Worm (Caenorhabditis elegans) whole organism, young adult: ENCODE measurements around the gene bbs-4.
A peak's percentile ranks its signal among the peaks of the same experiment; 100 is the strongest.

Source experiments
- B0019.2 ChIP-seq: fragments of 200-800 bp; sonication (Bioruptor generic); conservative IDR thresholded peaks from 2 replicates; pipeline ENCODE4 v1.3.6; 2022; ENCODE audit warnings: missing genetic modification reagents, missing genetic modification characterization, missing compliant biosample characterization
- F23B12.7 ChIP-seq: sonication (generic microtip); optimal IDR thresholded peaks from 2 replicates; lab custom pipeline; 2017; ENCODE audit warnings: missing genetic modification characterization, mild to moderate bottlenecking, missing compliant biosample characterization, antibody characterized with exemption, moderate library complexity; ENCODE audit not compliant: insufficient read depth
- F33H1.4 ChIP-seq: fragments of 200-800 bp; sonication (Bioruptor generic); IDR thresholded peaks from 2 replicates; pipeline ENCODE4 v1.3.6; 2022; ENCODE audit warnings: missing genetic modification reagents, missing genetic modification characterization, missing compliant biosample characterization
- T07F8.4 ChIP-seq: sonication (generic microtip); optimal IDR thresholded peaks from 2 replicates; lab custom pipeline; 2016; ENCODE audit warnings: mild to moderate bottlenecking, missing genetic modification characterization, moderate library complexity, missing compliant biosample characterization
- Y53F4B.3 ChIP-seq: fragments of 200-800 bp; sonication (Bioruptor generic); IDR thresholded peaks from 2 replicates; pipeline ENCODE4 v1.3.6; 2022; ENCODE audit warnings: missing genetic modification reagents, missing genetic modification characterization, missing compliant biosample characterization
- Y56A3A.18 ChIP-seq: fragments of 200-800 bp; sonication (Bioruptor generic); IDR thresholded peaks from 2 replicates; pipeline ENCODE4 v1.3.6; 2022; ENCODE audit warnings: missing genetic modification reagents, missing genetic modification characterization, missing compliant biosample characterization
- Y79H2A.3 ChIP-seq: fragments of 200-800 bp; sonication (Bioruptor generic); conservative IDR thresholded peaks from 2 replicates; pipeline ENCODE4 v1.3.6; 2022; ENCODE audit warnings: missing genetic modification reagents, missing genetic modification characterization, missing compliant biosample characterization
- aptf-2 ChIP-seq: fragments of 200-800 bp; sonication (Bioruptor generic); conservative IDR thresholded peaks from 2 replicates; pipeline ENCODE4 v1.3.6; 2022; ENCODE audit warnings: missing genetic modification reagents, missing genetic modification characterization, missing compliant biosample characterization
- atf-7 ChIP-seq: sonication (generic microtip); optimal IDR thresholded peaks from 2 replicates; lab custom pipeline; 2017; ENCODE audit warnings: mild to moderate bottlenecking, missing genetic modification characterization, missing compliant biosample characterization
- attf-5 ChIP-seq: fragments of 200-800 bp; sonication (Bioruptor generic); optimal IDR thresholded peaks from 2 replicates; lab custom pipeline; 2018; ENCODE audit warnings: mild to moderate bottlenecking, missing genetic modification characterization, missing compliant biosample characterization
- bed-1 ChIP-seq: fragments of 200-800 bp; sonication (Bioruptor generic); IDR thresholded peaks from 2 replicates; pipeline ENCODE4 v1.3.6; 2022; ENCODE audit warnings: missing genetic modification reagents, missing genetic modification characterization, missing compliant biosample characterization
- cebp-1 ChIP-seq, 2 experiments: fragments of 200-800 bp in 1 of 2; sonication (Bioruptor generic) in 1 of 2; sonication (generic microtip) in 1 of 2; IDR thresholded peaks in 1 of 2; optimal IDR thresholded peaks in 1 of 2; 2 replicates each; pipeline versions ENCODE4 v1.3.6 to Lab custom; 2017 to 2022; ENCODE audit warnings: missing compliant biosample characterization in 2 of 2, missing genetic modification characterization in 2 of 2, mild to moderate bottlenecking in 1 of 2, missing genetic modification reagents in 1 of 2, moderate library complexity in 1 of 2
- cebp-2 ChIP-seq: fragments of 200-800 bp; sonication (Bioruptor generic); IDR thresholded peaks from 2 replicates; pipeline ENCODE4 v1.3.6; 2022; ENCODE audit warnings: missing genetic modification characterization, missing compliant biosample characterization
- ceh-100 ChIP-seq: fragments of 200-800 bp; sonication (Bioruptor generic); IDR thresholded peaks from 2 replicates; pipeline ENCODE4 v1.3.6; 2022; ENCODE audit warnings: missing genetic modification reagents, missing genetic modification characterization, missing compliant biosample characterization
- ceh-91 ChIP-seq: fragments of 200-800 bp; sonication (Bioruptor generic); IDR thresholded peaks from 2 replicates; pipeline ENCODE4 v1.3.6; 2022; ENCODE audit warnings: missing genetic modification reagents, missing genetic modification characterization, missing compliant biosample characterization
- die-1 ChIP-seq: sonication (generic microtip); optimal IDR thresholded peaks from 2 replicates; lab custom pipeline; 2016; ENCODE audit warnings: missing genotype, mild to moderate bottlenecking, missing genetic modification characterization, missing compliant biosample characterization
- dox-1 ChIP-seq: fragments of 200-800 bp; sonication (Bioruptor generic); IDR thresholded peaks from 2 replicates; pipeline ENCODE4 v1.3.6; 2022; ENCODE audit warnings: missing genetic modification reagents, missing genetic modification characterization, missing compliant biosample characterization
- dpl-1 ChIP-seq: fragments of 150-350 bp; optimal IDR thresholded peaks from 2 replicates; lab custom pipeline; 2014; ENCODE audit warnings: missing biosample characterization, missing genetic modification reagents, missing genetic modification characterization
- efl-1 ChIP-seq: fragments of 150-350 bp; optimal IDR thresholded peaks from 2 replicates; lab custom pipeline; 2014; ENCODE audit warnings: missing biosample characterization, missing genetic modification reagents, missing genetic modification characterization
- egl-18 ChIP-seq: fragments of 200-800 bp; sonication (Bioruptor generic); IDR thresholded peaks from 2 replicates; pipeline ENCODE4 v1.3.6; 2022; ENCODE audit warnings: missing genetic modification reagents, missing genetic modification characterization, missing compliant biosample characterization
- egrh-3 ChIP-seq: fragments of 200-800 bp; sonication (Bioruptor generic); IDR thresholded peaks from 2 replicates; pipeline ENCODE4 v1.3.6; 2022; ENCODE audit warnings: missing genetic modification reagents, missing genetic modification characterization, missing compliant biosample characterization
- ekl-4 ChIP-seq: fragments of 200-800 bp; sonication (Bioruptor generic); IDR thresholded peaks from 2 replicates; pipeline ENCODE4 v1.3.6; 2022; ENCODE audit warnings: missing genetic modification reagents, missing genetic modification characterization, missing compliant biosample characterization
- ets-4 ChIP-seq: fragments of 200-800 bp; sonication (Bioruptor generic); optimal IDR thresholded peaks from 2 replicates; lab custom pipeline; 2018; ENCODE audit warnings: mild to moderate bottlenecking, missing genetic modification characterization, missing compliant biosample characterization
- him-1 ChIP-seq: sonication (generic microtip); optimal IDR thresholded peaks from 2 replicates; lab custom pipeline; 2016; ENCODE audit warnings: missing genotype, missing genetic modification reagents, missing genetic modification characterization, missing compliant biosample characterization
- hmg-1.2 ChIP-seq: fragments of 200-800 bp; sonication (Bioruptor generic); IDR thresholded peaks from 2 replicates; pipeline ENCODE4 v1.3.6; 2022; ENCODE audit warnings: missing genetic modification reagents, missing genetic modification characterization, missing compliant biosample characterization
- hsf-1 ChIP-seq: fragments of 200-800 bp; sonication (Bioruptor generic); IDR thresholded peaks from 2 replicates; pipeline ENCODE4 v1.3.6; 2022; ENCODE audit warnings: missing genetic modification reagents, missing genetic modification characterization, missing compliant biosample characterization
- let-526 ChIP-seq: fragments of 200-800 bp; sonication (Bioruptor generic); IDR thresholded peaks from 2 replicates; pipeline ENCODE4 v1.3.6; 2022; ENCODE audit warnings: missing genetic modification reagents, missing genetic modification characterization, missing compliant biosample characterization
- lin-40 ChIP-seq: sonication (generic microtip); optimal IDR thresholded peaks from 2 replicates; lab custom pipeline; 2016; ENCODE audit warnings: missing genetic modification characterization, mild to moderate bottlenecking, missing compliant biosample characterization, missing genotype, missing genetic modification reagents
- lin-54 ChIP-seq: fragments of 200-800 bp; sonication (Bioruptor generic); optimal IDR thresholded peaks from 2 replicates; lab custom pipeline; 2018; ENCODE audit warnings: mild to moderate bottlenecking, missing genetic modification characterization, missing compliant biosample characterization
- lsl-1 ChIP-seq: fragments of 200-800 bp; sonication (Bioruptor generic); optimal IDR thresholded peaks from 2 replicates; lab custom pipeline; 2018; ENCODE audit warnings: mild to moderate bottlenecking, missing genetic modification characterization, moderate library complexity, missing compliant biosample characterization
- madf-3 ChIP-seq: fragments of 200-800 bp; sonication (Bioruptor generic); IDR thresholded peaks from 2 replicates; pipeline ENCODE4 v1.3.6; 2022; ENCODE audit warnings: missing genetic modification reagents, missing genetic modification characterization, missing compliant biosample characterization
- madf-6 ChIP-seq: fragments of 200-800 bp; sonication (Bioruptor generic); IDR thresholded peaks from 2 replicates; pipeline ENCODE4 v1.3.6; 2022; ENCODE audit warnings: missing genetic modification reagents, missing genetic modification characterization, missing compliant biosample characterization
- mxl-1 ChIP-seq: sonication (generic microtip); optimal IDR thresholded peaks from 2 replicates; lab custom pipeline; 2016; ENCODE audit warnings: missing genetic modification characterization, missing compliant biosample characterization
- nfya-2 ChIP-seq: fragments of 200-800 bp; sonication (Bioruptor generic); IDR thresholded peaks from 2 replicates; pipeline ENCODE4 v1.3.6; 2022; ENCODE audit warnings: missing genetic modification reagents, missing genetic modification characterization, missing compliant biosample characterization
- nfyb-1 ChIP-seq: fragments of 200-800 bp; sonication (Bioruptor generic); IDR thresholded peaks from 2 replicates; pipeline ENCODE4 v1.3.6; 2022; ENCODE audit warnings: missing genetic modification reagents, missing genetic modification characterization, missing compliant biosample characterization
- nhr-80 ChIP-seq: sonication (generic microtip); optimal IDR thresholded peaks from 2 replicates; lab custom pipeline; 2016; ENCODE audit warnings: missing genetic modification characterization, missing compliant biosample characterization
- snpc-1.1 ChIP-seq: sonication (generic microtip); optimal IDR thresholded peaks from 2 replicates; lab custom pipeline; 2017; ENCODE audit warnings: missing genetic modification characterization, mild to moderate bottlenecking, missing compliant biosample characterization, antibody characterized with exemption, moderate library complexity, missing genotype, missing genetic modification reagents; ENCODE audit not compliant: insufficient read depth
- tbp1 ChIP-seq: fragments of 200-800 bp; sonication (Bioruptor generic); optimal IDR thresholded peaks from 2 replicates; lab custom pipeline; 2018; ENCODE audit warnings: mild to moderate bottlenecking, missing genetic modification characterization, missing compliant biosample characterization
- tbx-9 ChIP-seq: sonication (generic microtip); optimal IDR thresholded peaks from 2 replicates; lab custom pipeline; 2016; ENCODE audit warnings: borderline replicate concordance, missing genetic modification characterization, inconsistent platforms, missing compliant biosample characterization
- tlf-1 ChIP-seq: fragments of 200-800 bp; sonication (Bioruptor generic); optimal IDR thresholded peaks from 2 replicates; lab custom pipeline; 2018; ENCODE audit warnings: mild to moderate bottlenecking, missing genetic modification characterization, missing compliant biosample characterization
- xnd-1 ChIP-seq: sonication (generic microtip); optimal IDR thresholded peaks from 2 replicates; lab custom pipeline; 2016; ENCODE audit warnings: missing genotype, missing genetic modification reagents, missing genetic modification characterization, missing compliant biosample characterization
- ztf-18 ChIP-seq: sonication (generic microtip); optimal IDR thresholded peaks from 2 replicates; lab custom pipeline; 2016; ENCODE audit warnings: missing genotype, mild to moderate bottlenecking, missing genetic modification characterization, missing compliant biosample characterization
- ztf-6 ChIP-seq: fragments of 200-800 bp; sonication (Bioruptor generic); IDR thresholded peaks from 2 replicates; pipeline ENCODE4 v1.3.6; 2022; ENCODE audit warnings: missing genetic modification reagents, missing genetic modification characterization, missing compliant biosample characterization

Gene bbs-4

DNA sequence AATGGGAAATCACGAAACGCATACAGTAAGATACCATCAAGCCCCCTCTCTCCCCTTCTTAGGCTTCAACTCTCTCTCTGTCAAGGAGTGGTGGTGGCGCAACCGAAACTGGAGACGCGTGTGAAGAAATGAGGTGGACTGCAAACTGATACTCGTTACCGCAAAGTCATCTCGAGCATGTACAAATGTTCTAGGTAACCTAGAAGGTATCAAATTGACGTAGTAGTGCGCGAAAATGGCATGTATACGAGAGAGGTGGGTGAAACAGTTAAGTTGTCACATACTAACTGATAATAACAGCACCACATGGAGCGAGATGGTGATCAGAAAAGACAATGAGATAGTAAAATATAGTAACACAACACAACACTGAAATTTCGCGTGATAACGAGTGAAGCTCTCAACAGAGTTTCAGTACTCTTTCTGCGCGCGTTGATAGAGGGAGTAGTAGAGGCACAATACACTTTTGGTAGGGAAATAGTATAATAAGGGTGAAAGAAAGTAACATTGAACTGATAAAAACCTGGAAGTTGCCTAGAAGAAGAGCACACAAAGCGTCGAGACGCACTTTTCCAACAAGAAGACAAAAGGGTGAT lies 26.3 kb upstream of the bbs-4 start (continued):
- TF ChIP-seq xnd-1 (tag; lab: Kevin White, UChicago) (no peak), nhr-80 (tag; lab: Kevin White, UChicago) (peak; percentile 98), bed-1 (no peak), Y56A3A.18 (GFP tag; lab: Robert Waterston, UW) (no peak), T07F8.4 (tag; lab: Kevin White, UChicago) (no peak), die-1 (no peak), ets-4 (peak; percentile 65), lsl-1 (GFP tag; lab: Kevin White, UChicago) (no peak)

DNA sequence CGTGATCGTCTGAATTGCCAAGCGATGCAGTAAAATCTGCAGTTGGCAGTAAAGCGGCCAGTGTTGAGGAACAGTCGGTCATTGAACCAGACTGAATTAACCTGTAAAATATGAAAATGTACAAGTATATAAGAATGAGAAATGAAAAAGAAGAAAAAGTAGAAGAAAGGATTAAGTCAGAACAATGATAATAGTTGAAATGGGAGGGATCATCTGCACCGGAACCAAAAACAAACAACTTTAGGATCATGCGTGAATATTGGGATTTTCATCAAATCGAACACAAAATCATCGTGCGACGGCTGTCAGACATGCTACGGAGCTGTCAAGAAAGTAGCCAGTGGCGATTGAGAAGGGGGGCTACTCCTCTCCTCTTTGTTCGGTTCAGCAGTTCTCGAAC lies 25.0 kb upstream of the bbs-4 start, which contains the start of gene gei-13:
Gene gei-13 (minus strand): TSS at position 101 of the 400 bp plus-strand sequence.
- TF ChIP-seq Y53F4B.3 (GFP tag; lab: Robert Waterston, UW) (no peak), cebp-2 (GFP tag; lab: Robert Waterston, UW) (no peak), nfyb-1 (GFP tag; lab: Robert Waterston, UW) (no peak), madf-6 (GFP tag; lab: Robert Waterston, UW) (no peak)

DNA sequence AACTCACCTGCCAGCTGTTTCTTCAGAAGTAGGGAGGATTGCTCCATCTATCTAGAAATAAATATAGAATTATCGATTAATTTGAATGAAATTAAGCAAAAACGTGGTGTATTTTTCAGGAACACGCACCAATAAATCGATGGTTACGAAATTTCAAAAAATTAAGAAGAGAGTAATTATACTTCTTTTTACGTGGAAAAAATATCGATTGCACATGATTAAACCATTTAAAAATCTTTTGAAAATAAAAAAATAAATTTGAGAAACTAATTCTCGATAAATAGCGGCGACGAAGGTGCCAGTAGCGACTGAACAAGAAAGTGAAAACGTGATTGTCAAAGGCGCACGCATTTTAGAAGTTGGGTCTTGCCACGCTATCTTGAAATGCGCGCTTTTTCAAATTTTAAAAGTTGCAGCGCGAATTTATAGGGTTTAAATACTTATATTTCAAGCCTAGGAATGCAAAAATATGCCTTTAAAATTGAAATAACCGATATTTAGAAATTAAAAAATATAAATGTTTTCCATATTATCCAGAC lies 19.2 kb upstream of the bbs-4 start, which contains the start of gene ubc-7:
Gene ubc-7 (minus strand): TSS at position 51 of the 539 bp plus-strand sequence.
- peak; percentile 95 for TF ChIP-seq dpl-1 (GFP tag; lab: Kevin White, UChicago)
- peak; percentile 96 for TF ChIP-seq efl-1 (GFP tag; lab: Kevin White, UChicago)
- TF ChIP-seq xnd-1 (tag; lab: Kevin White, UChicago), result peak; percentile 79
- TF ChIP-seq let-526 (GFP tag; lab: Robert Waterston, UW), result 0 out of 2 replicates have a peak, but pooled peaks have one; percentile 6
- TF ChIP-seq attf-5 (GFP tag; lab: Kevin White, UChicago), result peak; percentile 72
- no peak for TF ChIP-seq tbx-9 (tag; lab: Kevin White, UChicago)
- no peak for TF ChIP-seq nfya-2 (GFP tag; lab: Robert Waterston, UW)
- TF ChIP-seq him-1 (tag; lab: Kevin White, UChicago), result peak; percentile 24
- peak; percentile 56 for TF ChIP-seq tbp1 (GFP tag; lab: Kevin White, UChicago)
- TF ChIP-seq egrh-3, result no peak
- peak; percentile 97 for TF ChIP-seq F33H1.4 (GFP tag; lab: Robert Waterston, UW)
- TF ChIP-seq cebp-1 (GFP tag; IDR thresholded peaks at IDR 0.05; lab: Robert Waterston, UW), result no peak
- peak; percentile 71 for TF ChIP-seq cebp-1 (tag; optimal IDR thresholded peaks at IDR 0.05; lab: Kevin White, UChicago)
- no peak for TF ChIP-seq ztf-6 (GFP tag; lab: Robert Waterston, UW)
- no peak for TF ChIP-seq mxl-1 (tag; lab: Kevin White, UChicago)
- peak; percentile 52 for TF ChIP-seq lin-40 (tag; lab: Kevin White, UChicago)
- TF ChIP-seq egl-18, result no peak
- TF ChIP-seq snpc-1.1, result peak; percentile 58
- peak; percentile 22 for TF ChIP-seq nhr-80 (tag; lab: Kevin White, UChicago)
- peak; percentile 83 for TF ChIP-seq ceh-91 (GFP tag; lab: Robert Waterston, UW)
- peak; percentile 68 for TF ChIP-seq F23B12.7 (tag; lab: Kevin White, UChicago)
- peak; percentile 19; the same call in 1 of the 2 replicates for TF ChIP-seq ceh-100
- 0 out of 2 replicates have a peak, but pooled peaks have one; percentile 3 for TF ChIP-seq B0019.2 (GFP tag; lab: Robert Waterston, UW)
- peak; percentile 30; the same call in 1 of the 2 replicates for TF ChIP-seq madf-3 (GFP tag; lab: Robert Waterston, UW)
- TF ChIP-seq tlf-1 (GFP tag; lab: Kevin White, UChicago), result peak; percentile 68
- TF ChIP-seq hsf-1 (GFP tag; lab: Robert Waterston, UW), result peak; percentile 79
- TF ChIP-seq ztf-18 (tag; lab: Kevin White, UChicago), result peak; percentile 48
- TF ChIP-seq Y79H2A.3 (GFP tag; lab: Robert Waterston, UW), result no peak
- peak; percentile 23 for TF ChIP-seq atf-7 (tag; lab: Kevin White, UChicago)
- TF ChIP-seq hmg-1.2, result peak; percentile 48
- TF ChIP-seq aptf-2 (GFP tag; lab: Robert Waterston, UW), result no peak
- peak; percentile 96 for TF ChIP-seq madf-6 (GFP tag; lab: Robert Waterston, UW)
- peak; percentile 76 for TF ChIP-seq ekl-4
- TF ChIP-seq lsl-1 (GFP tag; lab: Kevin White, UChicago), result peak; percentile 69
- peak; percentile 25; the same call in 1 of the 2 replicates for TF ChIP-seq dox-1 (GFP tag; lab: Robert Waterston, UW)
- peak; percentile 95 for TF ChIP-seq lin-54 (GFP tag; lab: Kevin White, UChicago)
